Worm (Caenorhabditis elegans) whole organism, L3 larva: Measurements from ENCODE around the gene gst-17.

Experiments used
- egl-27 ChIP-seq: sonication (generic microtip); optimal IDR thresholded peaks from 4 replicates; lab custom pipeline; 2017; ENCODE audit warnings: missing biosample characterization, missing genetic modification reagents, missing genetic modification characterization
- egl-5 ChIP-seq: fragments of 150-350 bp; optimal IDR thresholded peaks from 2 replicates; lab custom pipeline; 2017; ENCODE audit warnings: missing biosample characterization, missing genetic modification reagents, missing genetic modification characterization, inconsistent platforms
- elt-3 ChIP-seq, 3 experiments: fragments of 150-350 bp in 1 of 3; sonication (generic microtip) in 2 of 3; optimal IDR thresholded peaks; 2 replicates in 2 of 3; 4 replicates in 1 of 3; lab custom pipeline; 2014 to 2017; ENCODE audit warnings: missing biosample characterization in 3 of 3, missing genetic modification characterization in 3 of 3
- nhr-11 ChIP-seq: fragments of 150-350 bp; optimal IDR thresholded peaks from 2 replicates; lab custom pipeline; 2014; ENCODE audit warnings: missing biosample characterization, missing genetic modification characterization
- nhr-76 ChIP-seq: fragments of 150-350 bp; sonication (generic microtip); optimal IDR thresholded peaks from 5 replicates; lab custom pipeline; 2014; ENCODE audit warnings: missing biosample characterization, missing genetic modification characterization
- skn-1 ChIP-seq: fragments of 150-350 bp; optimal IDR thresholded peaks from 2 replicates; lab custom pipeline; 2014; ENCODE audit warnings: missing biosample characterization, missing genetic modification characterization
- snpc-4 ChIP-seq: fragments of 150-350 bp; optimal IDR thresholded peaks from 2 replicates; lab custom pipeline; 2014; ENCODE audit warnings: missing biosample characterization, missing genetic modification characterization
- unc-39 ChIP-seq: sonication (generic microtip); optimal IDR thresholded peaks from 4 replicates; lab custom pipeline; 2017; ENCODE audit warnings: missing biosample characterization, missing genetic modification characterization

- no peak for TF ChIP-seq elt-3 (tag; optimal IDR thresholded peaks at IDR 0.05; lab: Kevin White, UChicago)
- TF ChIP-seq egl-5 (tag; lab: Kevin White, UChicago) = no peak
- TF ChIP-seq nhr-11 (tag; lab: Kevin White, UChicago) = no peak
- no peak for TF ChIP-seq unc-39 (tag; lab: Kevin White, UChicago)
- TF ChIP-seq snpc-4 (tag; lab: Kevin White, UChicago) = no peak
- TF ChIP-seq egl-27 (tag; lab: Kevin White, UChicago) = no peak
- TF ChIP-seq skn-1 = no peak
- no peak for TF ChIP-seq nhr-76 (tag; lab: Kevin White, UChicago)
These were observed at the start of gene gst-17, which contains the start of gene gst-18 for ce11 chrII:13630690-13631089.
